Worm (Caenorhabditis elegans): ENCODE data around the gene mig-32.

DNA sequence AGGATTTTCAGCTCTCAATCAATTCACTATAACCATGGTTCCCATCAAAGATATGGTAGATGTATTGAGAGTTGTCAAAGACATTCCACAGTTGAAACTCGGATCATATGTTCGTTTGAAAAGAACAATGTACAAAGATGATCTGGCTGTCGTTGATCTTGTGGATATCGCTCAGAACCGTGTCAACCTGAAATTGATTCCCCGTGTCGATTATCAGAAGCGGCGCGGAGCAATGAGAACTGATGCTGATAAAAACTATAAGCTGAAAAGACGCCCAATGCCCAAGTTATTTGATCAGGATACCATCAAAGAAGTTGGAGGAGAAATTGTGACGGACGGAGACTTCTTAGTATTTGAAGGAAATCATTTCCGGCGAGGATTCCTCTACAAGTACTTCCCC, 39.6 kb downstream of the mig-32 start:
- TF ChIP-seq ztf-26 (tag; optimal IDR thresholded peaks at IDR 0.05) (no peak), ceh-91 (GFP tag; IDR thresholded peaks at IDR 0.05) (no peak), unc-62 (GFP tag; optimal IDR thresholded peaks at IDR 0.05) (no peak), F55B11.4 (tag; optimal IDR thresholded peaks at IDR 0.05; ENCODE audit: borderline replicate concordance, insufficient read depth) (no peak), chd-7 (tag; optimal IDR thresholded peaks at IDR 0.05) (no peak), mcd-1 (GFP tag; IDR thresholded peaks at IDR 0.05) (no peak), ekl-4 (GFP tag; IDR thresholded peaks at IDR 0.05) (no peak), D2030.7 (GFP tag; IDR thresholded peaks at IDR 0.05) (no peak), Y67H2A.10 (GFP tag; conservative IDR thresholded peaks at IDR 0.05) (no peak), ama-1 (optimal IDR thresholded peaks at IDR 0.05) (no peak), ama-1 (GFP tag; optimal IDR thresholded peaks at IDR 0.05) (no peak), ZK185.1 (tag; optimal IDR thresholded peaks at IDR 0.05; ENCODE audit: poor library complexity, severe bottlenecking) (no peak)
